Fruit fly (Drosophila melanogaster) whole organism, embryonic: ENCODE data around the gene Cpr23B.

Experiments
- CG10147 ChIP-seq: fragments of 200-800 bp; sonication (Bioruptor generic); optimal IDR thresholded peaks from 2 replicates; lab custom pipeline; 2019; ENCODE audit warnings: missing biosample characterization, mild to moderate bottlenecking, missing genetic modification characterization, moderate library complexity
- CG10431 ChIP-seq: fragments of 200-800 bp; sonication (Bioruptor generic); optimal IDR thresholded peaks from 3 replicates; lab custom pipeline; 2018; ENCODE audit warnings: missing biosample characterization, mild to moderate bottlenecking, missing genetic modification characterization
- CG10543 ChIP-seq: fragments of 200-800 bp; sonication (Bioruptor generic); optimal IDR thresholded peaks from 3 replicates; lab custom pipeline; 2017; ENCODE audit warnings: missing biosample characterization, mild to moderate bottlenecking, missing genetic modification characterization, moderate library complexity
- CG12391 ChIP-seq: fragments of 200-800 bp; sonication (Bioruptor generic); optimal IDR thresholded peaks from 3 replicates; lab custom pipeline; 2018; ENCODE audit warnings: missing biosample characterization, mild to moderate bottlenecking, missing genetic modification characterization, moderate library complexity
- CG13624 ChIP-seq: fragments of 200-800 bp; sonication (Bioruptor generic); optimal IDR thresholded peaks from 2 replicates; lab custom pipeline; 2016; ENCODE audit warnings: missing biosample characterization, missing genetic modification characterization
- CG1603 ChIP-seq: fragments of 200-800 bp; sonication (Bioruptor generic); optimal IDR thresholded peaks from 2 replicates; lab custom pipeline; 2019; ENCODE audit warnings: missing biosample characterization, mild to moderate bottlenecking, missing genetic modification characterization, moderate library complexity
- CG2120 ChIP-seq: fragments of 200-800 bp; sonication (Bioruptor generic); optimal IDR thresholded peaks from 3 replicates; lab custom pipeline; 2016; ENCODE audit warnings: missing biosample characterization, missing genetic modification characterization
- CG3995 ChIP-seq: fragments of 200-800 bp; sonication (Bioruptor generic); optimal IDR thresholded peaks from 3 replicates; lab custom pipeline; 2016; ENCODE audit warnings: missing biosample characterization, missing genetic modification characterization
- CG6654 ChIP-seq: fragments of 200-800 bp; sonication (Bioruptor generic); optimal IDR thresholded peaks from 2 replicates; lab custom pipeline; 2017; ENCODE audit warnings: missing biosample characterization, mild to moderate bottlenecking, missing genetic modification characterization
- CG8290 ChIP-seq, 3 experiments: fragments of 200-800 bp; sonication (Bioruptor generic); optimal IDR thresholded peaks; 2 replicates each; lab custom pipeline; 2016 to 2019; ENCODE audit warnings: missing biosample characterization in 3 of 3, missing genetic modification characterization in 3 of 3, mild to moderate bottlenecking in 2 of 3, moderate library complexity in 1 of 3
- CTCF ChIP-seq: fragments of 200-800 bp; sonication (Bioruptor generic); optimal IDR thresholded peaks from 2 replicates; lab custom pipeline; 2017; ENCODE audit warnings: missing biosample characterization, mild to moderate bottlenecking, missing genetic modification characterization, moderate library complexity
- Dref ChIP-seq: fragments of 200-800 bp; sonication (Bioruptor generic); IDR thresholded peaks from 2 replicates; pipeline ENCODE4 v1.3.6; 2022; ENCODE audit warnings: missing biosample characterization, missing genetic modification characterization
- Eip74EF ChIP-seq, 2 experiments: fragments of 200-800 bp in 1 of 2; fragments of >200 bp in 1 of 2; sonication (Bioruptor generic) in 1 of 2; optimal IDR thresholded peaks; 2 replicates each; lab custom pipeline; 2017 to 2019; ENCODE audit warnings: missing biosample characterization in 2 of 2, missing genetic modification characterization in 2 of 2, mild to moderate bottlenecking in 1 of 2, moderate library complexity in 1 of 2
- Ets97D ChIP-seq: fragments of 200-800 bp; sonication (Bioruptor generic); optimal IDR thresholded peaks from 3 replicates; lab custom pipeline; 2016; ENCODE audit warnings: missing biosample characterization, missing genetic modification characterization
- Med ChIP-seq: fragments of 200-800 bp; sonication (Bioruptor generic); peaks from one replicate; lab custom pipeline; 2016; ENCODE audit warnings: missing biosample characterization, missing genetic modification characterization, mild to moderate bottlenecking, inconsistent platforms, moderate library complexity
- Myb ChIP-seq: fragments of 200-800 bp; sonication (Bioruptor generic); optimal IDR thresholded peaks from 2 replicates; lab custom pipeline; 2016; ENCODE audit warnings: missing biosample characterization, missing genetic modification characterization
- Rfx ChIP-seq: fragments of 200-800 bp; sonication (Bioruptor generic); IDR thresholded peaks from 2 replicates; pipeline ENCODE4 v1.3.6; 2022; ENCODE audit warnings: missing biosample characterization, missing genetic modification characterization
- Sry-δ ChIP-seq: fragments of 200-800 bp; sonication (Bioruptor generic); optimal IDR thresholded peaks from 2 replicates; lab custom pipeline; 2016; ENCODE audit warnings: missing biosample characterization, missing genetic modification characterization
- Trl ChIP-seq, 3 experiments: fragments of >200 bp in 2 of 3; fragments of 200-800 bp in 1 of 3; sonication (Bioruptor generic) in 1 of 3; optimal IDR thresholded peaks; 2 replicates in 1 of 3; 3 replicates in 2 of 3; lab custom pipeline; 2016 to 2017; ENCODE audit warnings: missing biosample characterization in 1 of 3, missing genetic modification characterization in 1 of 3
- Xbp1 ChIP-seq: fragments of 200-800 bp; sonication (Bioruptor generic); optimal IDR thresholded peaks from 3 replicates; lab custom pipeline; 2016; ENCODE audit warnings: missing biosample characterization, mild to moderate bottlenecking, missing genetic modification characterization
- chm ChIP-seq: fragments of 200-800 bp; sonication (Bioruptor generic); IDR thresholded peaks from 2 replicates; pipeline ENCODE4 v1.3.6; 2022; ENCODE audit warnings: missing biosample characterization, missing genetic modification characterization
- crol ChIP-seq: fragments of 200-800 bp; sonication (Bioruptor generic); IDR thresholded peaks from 2 replicates; pipeline ENCODE4 v1.3.6; 2022; ENCODE audit warnings: missing biosample characterization, missing genetic modification characterization
- ftz-f1 ChIP-seq: fragments of 200-800 bp; sonication (Bioruptor generic); optimal IDR thresholded peaks from 2 replicates; lab custom pipeline; 2016; ENCODE audit warnings: missing biosample characterization, missing genetic modification characterization
- gfzf ChIP-seq: fragments of 200-800 bp; sonication (Bioruptor generic); optimal IDR thresholded peaks from 2 replicates; lab custom pipeline; 2016; ENCODE audit warnings: missing biosample characterization, mild to moderate bottlenecking, missing genetic modification characterization, moderate library complexity
- grau ChIP-seq: fragments of 200-800 bp; optimal IDR thresholded peaks from 3 replicates; lab custom pipeline; 2019; ENCODE audit warnings: missing biosample characterization, mild to moderate bottlenecking, missing genetic modification characterization, moderate library complexity
- gsb-n ChIP-seq: fragments of 200-800 bp; sonication (Bioruptor generic); optimal IDR thresholded peaks from 3 replicates; lab custom pipeline; 2018; ENCODE audit warnings: missing biosample characterization, mild to moderate bottlenecking, missing genetic modification characterization
- hb ChIP-seq: fragments of 200-800 bp; sonication (Bioruptor generic); IDR thresholded peaks from 3 replicates; pipeline ENCODE4 v1.3.6; 2022; ENCODE audit warnings: missing biosample characterization, missing genetic modification characterization; ENCODE audit not compliant: partially characterized antibody
- hbn ChIP-seq: fragments of 200-800 bp; sonication (Bioruptor generic); IDR thresholded peaks from 2 replicates; pipeline ENCODE4 v1.3.6; 2022; ENCODE audit warnings: missing biosample characterization, missing genetic modification characterization; ENCODE audit not compliant: partially characterized antibody
- her ChIP-seq: fragments of 200-800 bp; sonication (Bioruptor generic); optimal IDR thresholded peaks from 2 replicates; lab custom pipeline; 2016; ENCODE audit warnings: missing biosample characterization, missing genetic modification characterization
- ind ChIP-seq: fragments of 200-800 bp; sonication (Bioruptor generic); optimal IDR thresholded peaks from 3 replicates; lab custom pipeline; 2016; ENCODE audit warnings: missing biosample characterization, missing genetic modification characterization
- lilli ChIP-seq: fragments of 200-800 bp; sonication (Bioruptor generic); optimal IDR thresholded peaks from 3 replicates; lab custom pipeline; 2016; ENCODE audit warnings: missing biosample characterization, missing genetic modification characterization
- nerfin-1 ChIP-seq: fragments of 200-800 bp; sonication (Bioruptor generic); optimal IDR thresholded peaks from 3 replicates; lab custom pipeline; 2019; ENCODE audit warnings: missing biosample characterization, mild to moderate bottlenecking, missing genetic modification characterization, moderate library complexity
- nerfin-2 ChIP-seq: fragments of 200-800 bp; sonication (Bioruptor generic); IDR thresholded peaks from 2 replicates; pipeline ENCODE4 v1.3.6; 2022; ENCODE audit warnings: missing biosample characterization, missing genetic modification characterization; ENCODE audit not compliant: partially characterized antibody
- sisA ChIP-seq: fragments of 200-800 bp; sonication (Bioruptor generic); IDR thresholded peaks from 2 replicates; pipeline ENCODE4 v1.3.6; 2022; ENCODE audit warnings: missing biosample characterization, missing genetic modification characterization
- slbo ChIP-seq: fragments of 200-800 bp; sonication (Bioruptor generic); IDR thresholded peaks from 2 replicates; pipeline ENCODE4 v1.3.6; 2022; ENCODE audit warnings: missing biosample characterization, missing genetic modification characterization
- ssp ChIP-seq: fragments of 200-800 bp; sonication (Bioruptor generic); IDR thresholded peaks from 2 replicates; pipeline ENCODE4 v1.3.6; 2022; ENCODE audit warnings: missing biosample characterization, missing genetic modification characterization
- unc-4 ChIP-seq: fragments of 200-800 bp; sonication (Bioruptor generic); IDR thresholded peaks from 2 replicates; pipeline ENCODE4 v1.3.6; 2022; ENCODE audit warnings: missing biosample characterization, missing genetic modification characterization; ENCODE audit not compliant: partially characterized antibody
- vnd ChIP-seq: fragments of 200-800 bp; sonication (Bioruptor generic); IDR thresholded peaks from 3 replicates; pipeline ENCODE4 v1.3.6; 2022; ENCODE audit warnings: missing biosample characterization, missing genetic modification characterization; ENCODE audit not compliant: partially characterized antibody
- zen ChIP-seq: fragments of 200-800 bp; sonication (Bioruptor generic); optimal IDR thresholded peaks from 3 replicates; lab custom pipeline; 2018; ENCODE audit warnings: missing biosample characterization, mild to moderate bottlenecking, missing genetic modification characterization, moderate library complexity

Cpr23B gene

dm6 chr2L:2856960-2857584 is 18.9 kb downstream of the Cpr23B start, which contains the start of gene CG2991 (continued):
- TF ChIP-seq lilli (GFP tag; lab: Kevin White, UChicago) (peak; percentile 49), CG10147 (GFP tag; lab: Kevin White, UChicago) (peak; percentile 36), slbo (no peak), ftz-f1 (GFP tag; lab: Kevin White, UChicago) (peak; percentile 15), Dref (GFP tag; lab: Robert Waterston, UW) (peak; percentile 94), Med (GFP tag; lab: Kevin White, UChicago) (peak; percentile 85), gfzf (GFP tag; lab: Kevin White, UChicago) (peak; percentile 92), Eip74EF (GFP tag; optimal IDR thresholded peaks at IDR 0.05; lab: Kevin White, UChicago) (peak in 1 of 2 experiments; percentile 28), grau (tag; lab: Kevin White, UChicago) (peak; percentile 45), CG10431 (peak; percentile 36), hb (peak; percentile 53; the same call in 1 of the 3 replicates), CG12391 (tag; lab: Kevin White, UChicago) (peak; percentile 40), her (GFP tag; lab: Kevin White, UChicago) (peak; percentile 99), CG13624 (peak; percentile 31), unc-4 (GFP tag; lab: Robert Waterston, UW) (peak; percentile 87), Sry-δ (GFP tag; lab: Kevin White, UChicago) (peak; percentile 96), hbn (GFP tag; lab: Robert Waterston, UW) (peak; percentile 81), gsb-n (tag; lab: Kevin White, UChicago) (peak; percentile 56), ssp (GFP tag; lab: Robert Waterston, UW) (peak; percentile 65), ind (GFP tag; lab: Kevin White, UChicago) (no peak), CG6654 (GFP tag; lab: Kevin White, UChicago) (no peak), nerfin-2 (GFP tag; lab: Robert Waterston, UW) (0 out of 2 replicates have a peak, but pooled peaks have one; percentile 33), CG3995 (GFP tag; lab: Kevin White, UChicago) (peak; percentile 58), crol (GFP tag; lab: Robert Waterston, UW) (no peak), CG8290 (GFP tag; optimal IDR thresholded peaks at IDR 0.05; lab: Kevin White, UChicago) (no peak), CG8290 (tag; optimal IDR thresholded peaks at IDR 0.05; lab: Kevin White, UChicago) (peak in 1 of 2 experiments; percentile 75), zen (tag; lab: Kevin White, UChicago) (peak; percentile 19), Trl (optimal IDR thresholded peaks at IDR 0.05; lab: Kevin White, UChicago) (no peak), Trl (GFP tag; optimal IDR thresholded peaks at IDR 0.05; lab: Kevin White, UChicago) (no peak), Ets97D (peak; percentile 87), nerfin-1 (tag; lab: Kevin White, UChicago) (peak; percentile 9), Myb (peak; percentile 56), vnd (GFP tag; lab: Robert Waterston, UW) (peak; percentile 59; the same call in 2 of the 3 replicates), Rfx (GFP tag; lab: Robert Waterston, UW) (peak; percentile 59), Xbp1 (GFP tag; lab: Kevin White, UChicago) (peak; percentile 28), chm (peak; percentile 74), sisA (GFP tag; lab: Robert Waterston, UW) (no peak), CG2120 (GFP tag; lab: Kevin White, UChicago) (peak; percentile 41), CG1603 (tag; lab: Kevin White, UChicago) (peak; percentile 74), CTCF (GFP tag; lab: Kevin White, UChicago) (peak; percentile 56), CG10543 (peak; percentile 64)
